Fruit fly (Drosophila melanogaster) whole organism, embryonic: ENCODE results near the gene ZnT63C.

ENCODE experiments used
- ATbp ChIP-seq: fragments of 200-800 bp; sonication (Bioruptor generic); optimal IDR thresholded peaks from 2 replicates; lab custom pipeline; 2017; ENCODE audit warnings: missing biosample characterization, mild to moderate bottlenecking, missing genetic modification characterization, missing genetic modification reagents
- Atf-2 ChIP-seq: fragments of 200-800 bp; sonication (Bioruptor generic); optimal IDR thresholded peaks from 2 replicates; lab custom pipeline; 2016; ENCODE audit warnings: missing biosample characterization, missing genetic modification characterization
- Bdp1 ChIP-seq: fragments of 200-800 bp; sonication (Bioruptor generic); optimal IDR thresholded peaks from 3 replicates; lab custom pipeline; 2016; ENCODE audit warnings: missing biosample characterization, missing genetic modification characterization
- Bteb2 ChIP-seq: fragments of 200-800 bp; sonication (Bioruptor generic); optimal IDR thresholded peaks from 2 replicates; lab custom pipeline; 2016; ENCODE audit warnings: missing biosample characterization, missing genetic modification characterization
- CG11093 ChIP-seq: fragments of 200-800 bp; sonication (Bioruptor generic); IDR thresholded peaks from 3 replicates; pipeline ENCODE4 v1.3.6; 2022; ENCODE audit warnings: missing biosample characterization, missing genetic modification characterization
- CG12219 ChIP-seq: fragments of 200-800 bp; sonication (Bioruptor generic); optimal IDR thresholded peaks from 3 replicates; lab custom pipeline; 2018; ENCODE audit warnings: missing biosample characterization, mild to moderate bottlenecking, missing genetic modification characterization
- CG15479 ChIP-seq: fragments of 200-800 bp; sonication (Bioruptor generic); optimal IDR thresholded peaks from 3 replicates; lab custom pipeline; 2019; ENCODE audit warnings: missing biosample characterization, mild to moderate bottlenecking, missing genetic modification characterization, moderate library complexity
- CG2712 ChIP-seq: fragments of 200-800 bp; optimal IDR thresholded peaks from 3 replicates; lab custom pipeline; 2019; ENCODE audit warnings: missing biosample characterization, mild to moderate bottlenecking, missing genetic modification characterization, moderate library complexity
- CG31388 ChIP-seq: fragments of 200-800 bp; sonication (Bioruptor generic); optimal IDR thresholded peaks from 2 replicates; lab custom pipeline; 2016; ENCODE audit warnings: missing biosample characterization, missing genetic modification characterization
- CG3281 ChIP-seq: fragments of 200-800 bp; sonication (Bioruptor generic); optimal IDR thresholded peaks from 3 replicates; lab custom pipeline; 2017; ENCODE audit warnings: missing biosample characterization, mild to moderate bottlenecking, missing genetic modification characterization
- CG33213 ChIP-seq: fragments of 200-800 bp; sonication (Bioruptor generic); optimal IDR thresholded peaks from 3 replicates; lab custom pipeline; 2016; ENCODE audit warnings: missing biosample characterization, missing genetic modification characterization
- CG4707 ChIP-seq: fragments of 200-800 bp; sonication (Bioruptor generic); optimal IDR thresholded peaks from 2 replicates; lab custom pipeline; 2018; ENCODE audit warnings: missing biosample characterization, mild to moderate bottlenecking, missing genetic modification characterization, moderate library complexity
- CG5953 ChIP-seq: fragments of 200-800 bp; sonication (Bioruptor generic); IDR thresholded peaks from 2 replicates; pipeline ENCODE4 v1.3.6; 2022; ENCODE audit warnings: missing biosample characterization, missing genetic modification characterization
- CG7357 ChIP-seq: fragments of 200-800 bp; sonication (Bioruptor generic); IDR thresholded peaks from 3 replicates; pipeline ENCODE4 v1.3.6; 2022; ENCODE audit warnings: missing biosample characterization, missing genetic modification characterization
- CG7372 ChIP-seq: fragments of 200-800 bp; sonication (Bioruptor generic); IDR thresholded peaks from 2 replicates; pipeline ENCODE4 v1.3.6; 2022; ENCODE audit warnings: missing biosample characterization, missing genetic modification characterization
- CG7556 ChIP-seq: fragments of 200-800 bp; sonication (Bioruptor generic); optimal IDR thresholded peaks from 2 replicates; lab custom pipeline; 2017; ENCODE audit warnings: missing biosample characterization, mild to moderate bottlenecking, missing genetic modification characterization
- CG7786 ChIP-seq: fragments of 200-800 bp; sonication (Bioruptor generic); optimal IDR thresholded peaks from 2 replicates; lab custom pipeline; 2016; ENCODE audit warnings: missing biosample characterization, missing genetic modification characterization
- CG8359 ChIP-seq: fragments of 200-800 bp; sonication (Bioruptor generic); optimal IDR thresholded peaks from 2 replicates; lab custom pipeline; 2017; ENCODE audit warnings: missing biosample characterization, mild to moderate bottlenecking, missing genetic modification characterization, borderline replicate concordance
- CHES-1-like ChIP-seq: fragments of 200-800 bp; sonication (Bioruptor generic); optimal IDR thresholded peaks from 2 replicates; lab custom pipeline; 2016; ENCODE audit warnings: missing biosample characterization, missing genetic modification characterization
- Camta ChIP-seq: fragments of 200-800 bp; sonication (Bioruptor generic); optimal IDR thresholded peaks from 2 replicates; lab custom pipeline; 2016; ENCODE audit warnings: missing biosample characterization, missing genetic modification characterization
- CoRest ChIP-seq: fragments of 200-800 bp; sonication (Bioruptor generic); optimal IDR thresholded peaks from 3 replicates; lab custom pipeline; 2018; ENCODE audit warnings: missing biosample characterization, mild to moderate bottlenecking, missing genetic modification characterization, moderate library complexity
- Dfd ChIP-seq, 2 experiments: fragments of >200 bp; optimal IDR thresholded peaks; 2 replicates each; lab custom pipeline; 2017; ENCODE audit warnings: missing biosample characterization in 2 of 2, missing genetic modification characterization in 2 of 2
- E2f1 ChIP-seq: fragments of 200-800 bp; sonication (Bioruptor generic); IDR thresholded peaks from 2 replicates; pipeline ENCODE4 v1.3.6; 2022; ENCODE audit warnings: missing biosample characterization, missing genetic modification characterization
- ERR ChIP-seq: fragments of 200-800 bp; sonication (Bioruptor generic); optimal IDR thresholded peaks from 2 replicates; lab custom pipeline; 2016; ENCODE audit warnings: missing biosample characterization, missing genetic modification characterization
- HHEX ChIP-seq: fragments of 200-800 bp; sonication (Bioruptor generic); optimal IDR thresholded peaks from 3 replicates; lab custom pipeline; 2017; ENCODE audit warnings: missing biosample characterization, mild to moderate bottlenecking, missing genetic modification characterization, missing genetic modification reagents
- Hmr ChIP-seq: fragments of 200-800 bp; sonication (Bioruptor generic); optimal IDR thresholded peaks from 3 replicates; lab custom pipeline; 2017; ENCODE audit warnings: mild to moderate bottlenecking, missing biosample characterization, missing genetic modification reagents, missing genetic modification characterization
- Jarid2 ChIP-seq: fragments of 200-800 bp; sonication (Bioruptor generic); optimal IDR thresholded peaks from 3 replicates; lab custom pipeline; 2017; ENCODE audit warnings: mild to moderate bottlenecking, missing biosample characterization, missing genetic modification reagents, missing genetic modification characterization
- Max ChIP-seq: fragments of 200-800 bp; sonication (Bioruptor generic); optimal IDR thresholded peaks from 2 replicates; lab custom pipeline; 2016; ENCODE audit warnings: missing biosample characterization, mild to moderate bottlenecking, missing genetic modification characterization
- Mes4 ChIP-seq: fragments of 200-800 bp; sonication (Bioruptor generic); optimal IDR thresholded peaks from 2 replicates; lab custom pipeline; 2016; ENCODE audit warnings: missing biosample characterization, missing genetic modification characterization
- Side ChIP-seq: fragments of 200-800 bp; sonication (Bioruptor generic); optimal IDR thresholded peaks from 2 replicates; lab custom pipeline; 2016; ENCODE audit warnings: missing biosample characterization, missing genetic modification characterization
- Sry-β ChIP-seq: fragments of 200-800 bp; sonication (Bioruptor generic); optimal IDR thresholded peaks from 2 replicates; lab custom pipeline; 2018; ENCODE audit warnings: missing biosample characterization, mild to moderate bottlenecking, missing genetic modification characterization, moderate library complexity
- Xbp1 ChIP-seq: fragments of 200-800 bp; sonication (Bioruptor generic); optimal IDR thresholded peaks from 3 replicates; lab custom pipeline; 2016; ENCODE audit warnings: missing biosample characterization, mild to moderate bottlenecking, missing genetic modification characterization
- ase ChIP-seq: fragments of 200-800 bp; sonication (Bioruptor generic); IDR thresholded peaks from 3 replicates; pipeline ENCODE4 v1.3.6; 2022; ENCODE audit warnings: missing biosample characterization, missing genetic modification characterization
- chif ChIP-seq, 2 experiments: fragments of 200-800 bp; sonication (Bioruptor generic); optimal IDR thresholded peaks; 3 replicates each; lab custom pipeline; 2016; ENCODE audit warnings: missing biosample characterization in 2 of 2, missing genetic modification characterization in 2 of 2
- corto ChIP-seq: fragments of 200-800 bp; sonication (Bioruptor generic); optimal IDR thresholded peaks from 2 replicates; lab custom pipeline; 2016; ENCODE audit warnings: missing biosample characterization, mild to moderate bottlenecking, missing genetic modification characterization, moderate library complexity
- dimm ChIP-seq: fragments of 200-800 bp; sonication (Bioruptor generic); IDR thresholded peaks from 2 replicates; pipeline ENCODE4 v1.3.6; 2022; ENCODE audit warnings: missing biosample characterization, missing genetic modification characterization
- dmrt11E ChIP-seq: fragments of 200-800 bp; sonication (Bioruptor generic); optimal IDR thresholded peaks from 3 replicates; lab custom pipeline; 2018; ENCODE audit warnings: missing biosample characterization, mild to moderate bottlenecking, missing genetic modification characterization, moderate library complexity
- fu2 ChIP-seq: fragments of 200-800 bp; sonication (Bioruptor generic); optimal IDR thresholded peaks from 2 replicates; lab custom pipeline; 2016; ENCODE audit warnings: missing biosample characterization, missing genetic modification characterization
- gfzf ChIP-seq: fragments of 200-800 bp; sonication (Bioruptor generic); optimal IDR thresholded peaks from 2 replicates; lab custom pipeline; 2016; ENCODE audit warnings: missing biosample characterization, mild to moderate bottlenecking, missing genetic modification characterization, moderate library complexity
- lola ChIP-seq, 3 experiments: fragments of >200 bp in 2 of 3; fragments of 200-800 bp in 1 of 3; sonication (Bioruptor generic) in 1 of 3; optimal IDR thresholded peaks; 2 replicates each; lab custom pipeline; 2017 to 2019; ENCODE audit warnings: missing biosample characterization in 3 of 3, missing genetic modification characterization in 3 of 3, mild to moderate bottlenecking in 1 of 3, moderate library complexity in 1 of 3
- luna ChIP-seq: fragments of 200-800 bp; sonication (Bioruptor generic); optimal IDR thresholded peaks from 2 replicates; lab custom pipeline; 2016; ENCODE audit warnings: missing biosample characterization, missing genetic modification characterization
- mam ChIP-seq: fragments of 200-800 bp; sonication (Bioruptor generic); optimal IDR thresholded peaks from 3 replicates; lab custom pipeline; 2016; ENCODE audit warnings: missing biosample characterization, missing genetic modification characterization
- mirr ChIP-seq: fragments of 200-800 bp; sonication (Bioruptor generic); optimal IDR thresholded peaks from 3 replicates; lab custom pipeline; 2018; ENCODE audit warnings: missing biosample characterization, mild to moderate bottlenecking, missing genetic modification characterization
- nerfin-2 ChIP-seq: fragments of 200-800 bp; sonication (Bioruptor generic); IDR thresholded peaks from 2 replicates; pipeline ENCODE4 v1.3.6; 2022; ENCODE audit warnings: missing biosample characterization, missing genetic modification characterization; ENCODE audit not compliant: partially characterized antibody
- oc ChIP-seq: fragments of 200-800 bp; sonication (Bioruptor generic); optimal IDR thresholded peaks from 2 replicates; lab custom pipeline; 2018; ENCODE audit warnings: missing biosample characterization, mild to moderate bottlenecking, missing genetic modification characterization, moderate library complexity
- pros ChIP-seq: fragments of 200-800 bp; sonication (Bioruptor generic); optimal IDR thresholded peaks from 3 replicates; lab custom pipeline; 2019; ENCODE audit warnings: missing biosample characterization, mild to moderate bottlenecking, missing genetic modification characterization, moderate library complexity
- ranshi ChIP-seq: fragments of 200-800 bp; sonication (Bioruptor generic); IDR thresholded peaks from 2 replicates; pipeline ENCODE4 v1.3.6; 2022; ENCODE audit warnings: missing biosample characterization, missing genetic modification characterization
- seq ChIP-seq: fragments of 200-800 bp; sonication (Bioruptor generic); IDR thresholded peaks from 2 replicates; pipeline ENCODE4 v1.3.6; 2022; ENCODE audit warnings: missing biosample characterization, missing genetic modification characterization
- shn ChIP-seq: fragments of 200-800 bp; sonication (Bioruptor generic); optimal IDR thresholded peaks from 3 replicates; lab custom pipeline; 2016; ENCODE audit warnings: missing biosample characterization, missing genetic modification characterization
- trh ChIP-seq: fragments of 200-800 bp; sonication (Bioruptor generic); optimal IDR thresholded peaks from 2 replicates; lab custom pipeline; 2016; ENCODE audit warnings: missing biosample characterization, missing genetic modification characterization
- vnd ChIP-seq: fragments of 200-800 bp; sonication (Bioruptor generic); IDR thresholded peaks from 3 replicates; pipeline ENCODE4 v1.3.6; 2022; ENCODE audit warnings: missing biosample characterization, missing genetic modification characterization; ENCODE audit not compliant: partially characterized antibody

The ZnT63C gene

dm6 chr3L:3305430-3305829 lies 1.9 kb downstream of the ZnT63C start (continued):
- TF ChIP-seq Hmr (GFP tag; lab: Kevin White, UChicago) (peak; percentile 52), lola (GFP tag; optimal IDR thresholded peaks at IDR 0.05; lab: Kevin White, UChicago) (peak in 1 of 3 experiments; percentile 49), CG2712 (tag; lab: Kevin White, UChicago) (no peak), luna (GFP tag; lab: Kevin White, UChicago) (no peak), mirr (GFP tag; lab: Kevin White, UChicago) (no peak), fu2 (GFP tag; lab: Kevin White, UChicago) (no peak), Atf-2 (no peak), vnd (no peak), HHEX (peak; percentile 56), nerfin-2 (no peak), chif (GFP tag; optimal IDR thresholded peaks at IDR 0.05; lab: Kevin White, UChicago) (peak in 1 of 2 experiments; percentile 27), CG33213 (peak; percentile 47), Sry-β (GFP tag; lab: Kevin White, UChicago) (peak; percentile 1), CG8359 (GFP tag; lab: Kevin White, UChicago) (peak; percentile 49), CHES-1-like (GFP tag; lab: Kevin White, UChicago) (peak; percentile 19), corto (GFP tag; lab: Kevin White, UChicago) (no peak), Bdp1 (GFP tag; lab: Kevin White, UChicago) (peak; percentile 23), CG7372 (no peak), mam (GFP tag; lab: Kevin White, UChicago) (no peak), shn (GFP tag; lab: Kevin White, UChicago) (peak; percentile 5), dmrt11E (tag; lab: Kevin White, UChicago) (peak; percentile 58), Mes4 (peak; percentile 52), Jarid2 (peak; percentile 25), CG31388 (GFP tag; lab: Kevin White, UChicago) (peak; percentile 22), CG11093 (GFP tag; lab: Robert Waterston, UW) (no peak), CG15479 (GFP tag; lab: Kevin White, UChicago) (no peak), oc (tag; lab: Kevin White, UChicago) (peak; percentile 58), seq (GFP tag; lab: Robert Waterston, UW) (no peak), gfzf (GFP tag; lab: Kevin White, UChicago) (no peak), ranshi (no peak; the same call in 1 of the 2 replicates), ERR (GFP tag; lab: Kevin White, UChicago) (peak; percentile 6), Camta (GFP tag; lab: Kevin White, UChicago) (peak; percentile 26), CG7357 (no peak), Side (peak; percentile 29), Dfd (GFP tag; optimal IDR thresholded peaks at IDR 0.05; lab: Kevin White, UChicago) (no peak), ase (GFP tag; lab: Robert Waterston, UW) (no peak), CG12219 (GFP tag; lab: Kevin White, UChicago) (peak; percentile 21), trh (GFP tag; lab: Kevin White, UChicago) (peak; percentile 45), E2f1 (no peak), CG5953 (GFP tag; lab: Robert Waterston, UW) (no peak), CG3281 (peak; percentile 55), CG7786 (peak; percentile 17), CoRest (tag; lab: Kevin White, UChicago) (peak; percentile 19), ATbp (GFP tag; lab: Kevin White, UChicago) (peak; percentile 76), pros (GFP tag; lab: Kevin White, UChicago) (no peak), CG4707 (GFP tag; lab: Kevin White, UChicago) (peak; percentile 34), dimm (no peak), Xbp1 (GFP tag; lab: Kevin White, UChicago) (peak; percentile 13), Bteb2 (GFP tag; lab: Kevin White, UChicago) (peak; percentile 35), CG7556 (GFP tag; lab: Kevin White, UChicago) (no peak), Max (GFP tag; lab: Kevin White, UChicago) (peak; percentile 33)
